Fruit fly (Drosophila melanogaster): ENCODE data around the gene CG43117.

dm6 chr3R:26409780-26410179 is 44.8 kb upstream of the CG43117 start:
- TF ChIP-seq esn (GFP tag; optimal IDR thresholded peaks at IDR 0.05) (no peak), Sox102F (GFP tag; optimal IDR thresholded peaks at IDR 0.05) (no peak), vri (GFP tag; optimal IDR thresholded peaks at IDR 0.05) (no peak), Hr38 (GFP tag; optimal IDR thresholded peaks at IDR 0.05) (no peak), CG31627 (GFP tag; optimal IDR thresholded peaks at IDR 0.05) (no peak), CG6808 (GFP tag; optimal IDR thresholded peaks at IDR 0.05) (no peak), CG4318 (GFP tag; optimal IDR thresholded peaks at IDR 0.05) (no peak), Sox15 (GFP tag; optimal IDR thresholded peaks at IDR 0.05) (no peak)
